Worm (Caenorhabditis elegans) whole organism, L1 larva: ENCODE measurements around the gene Y62F5A.10.

Experiments used
- C34B4.2 ChIP-seq: sonication (generic microtip); optimal IDR thresholded peaks from 2 replicates; lab custom pipeline; 2017; ENCODE audit warnings: mild to moderate bottlenecking, missing genetic modification characterization, missing compliant biosample characterization
- ama-1 ChIP-seq: fragments of 150-350 bp; optimal IDR thresholded peaks from 2 replicates; lab custom pipeline; 2014
- blmp-1 ChIP-seq: fragments of 150-350 bp; optimal IDR thresholded peaks from 2 replicates; lab custom pipeline; 2014; ENCODE audit warnings: missing biosample characterization, missing genetic modification characterization
- ceh-63 ChIP-seq: fragments of 200-800 bp; sonication (Bioruptor generic); optimal IDR thresholded peaks from 2 replicates; lab custom pipeline; 2018; ENCODE audit warnings: mild to moderate bottlenecking, missing genetic modification characterization, missing compliant biosample characterization
- ceh-88 ChIP-seq: fragments of 200-800 bp; sonication (Bioruptor generic); IDR thresholded peaks from 2 replicates; pipeline ENCODE4 v1.3.6; 2022; ENCODE audit warnings: missing genetic modification characterization, missing compliant biosample characterization
- ceh-90 ChIP-seq: sonication (generic microtip); optimal IDR thresholded peaks from 2 replicates; lab custom pipeline; 2016; ENCODE audit warnings: missing genetic modification characterization, missing compliant biosample characterization
- ces-1 ChIP-seq: fragments of 150-350 bp; optimal IDR thresholded peaks from 2 replicates; lab custom pipeline; 2014; ENCODE audit warnings: missing biosample characterization, missing genetic modification reagents, missing genetic modification characterization
- efl-1 ChIP-seq, 4 experiments: fragments of 150-350 bp; optimal IDR thresholded peaks in 3 of 4; peaks in 1 of 4; 1 replicate in 1 of 4; 2 replicates in 3 of 4; lab custom pipeline; 2014; ENCODE audit warnings: missing biosample characterization in 2 of 4, missing genetic modification characterization in 2 of 4, missing genetic modification reagents in 2 of 4
- egl-13 ChIP-seq: sonication (generic microtip); optimal IDR thresholded peaks from 2 replicates; lab custom pipeline; 2016; ENCODE audit warnings: missing genotype, missing genetic modification reagents, missing genetic modification characterization, missing compliant biosample characterization
- elt-2 ChIP-seq: sonication (generic microtip); optimal IDR thresholded peaks from 2 replicates; lab custom pipeline; 2016; ENCODE audit warnings: missing genetic modification characterization, mild to moderate bottlenecking, inconsistent platforms, missing compliant biosample characterization, missing genetic modification reagents
- elt-3 ChIP-seq, 6 experiments: fragments of 150-350 bp in 1 of 6; sonication (generic microtip); optimal IDR thresholded peaks; 2 replicates each; lab custom pipeline; 2017 to 2018; ENCODE audit warnings: missing biosample characterization in 6 of 6, missing genetic modification characterization in 6 of 6, inconsistent platforms in 1 of 6
- ets-5 ChIP-seq: fragments of 200-800 bp; sonication (Bioruptor generic); IDR thresholded peaks from 2 replicates; pipeline ENCODE4 v1.3.6; 2022; ENCODE audit warnings: missing genetic modification characterization, missing compliant biosample characterization
- fkh-10 ChIP-seq: sonication (generic microtip); optimal IDR thresholded peaks from 2 replicates; lab custom pipeline; 2017; ENCODE audit warnings: missing biosample characterization, missing genetic modification reagents, missing genetic modification characterization
- fkh-4 ChIP-seq: sonication (generic microtip); optimal IDR thresholded peaks from 2 replicates; lab custom pipeline; 2016; ENCODE audit warnings: missing compliant biosample characterization, missing genetic modification characterization, borderline replicate concordance
- fos-1 ChIP-seq: fragments of 150-350 bp; optimal IDR thresholded peaks from 2 replicates; lab custom pipeline; 2014; ENCODE audit warnings: missing biosample characterization, missing genetic modification characterization
- grh-1 ChIP-seq: fragments of 200-800 bp; sonication (Bioruptor generic); IDR thresholded peaks from 2 replicates; pipeline ENCODE4 v1.3.6; 2022; ENCODE audit warnings: missing genetic modification reagents, missing genetic modification characterization, missing compliant biosample characterization
- hpl-2 ChIP-seq: fragments of 150-350 bp; optimal IDR thresholded peaks from 2 replicates; lab custom pipeline; 2014; ENCODE audit warnings: missing biosample characterization, missing genetic modification reagents, missing genetic modification characterization
- irx-1 ChIP-seq: sonication (generic microtip); optimal IDR thresholded peaks from 2 replicates; lab custom pipeline; 2016; ENCODE audit warnings: missing genetic modification characterization, missing compliant biosample characterization
- jun-1 ChIP-seq: fragments of 150-350 bp; optimal IDR thresholded peaks from 2 replicates; lab custom pipeline; 2014; ENCODE audit warnings: missing biosample characterization, missing genetic modification reagents, missing genetic modification characterization
- lin-14 ChIP-seq: fragments of 200-800 bp; sonication (Bioruptor generic); optimal IDR thresholded peaks from 2 replicates; lab custom pipeline; 2018; ENCODE audit warnings: mild to moderate bottlenecking, missing genetic modification characterization, moderate library complexity, missing compliant biosample characterization
- lin-35 ChIP-seq, 2 experiments: fragments of 150-350 bp; optimal IDR thresholded peaks; 2 replicates each; lab custom pipeline; 2014; ENCODE audit warnings: missing biosample characterization in 2 of 2, missing genetic modification characterization in 2 of 2, missing genetic modification reagents in 2 of 2
- lsy-2 ChIP-seq, 2 experiments: fragments of 150-350 bp; optimal IDR thresholded peaks; 2 replicates each; lab custom pipeline; 2014; ENCODE audit warnings: missing biosample characterization in 2 of 2, missing genetic modification characterization in 2 of 2
- mab-9 ChIP-seq: fragments of 200-800 bp; sonication (Bioruptor generic); IDR thresholded peaks from 2 replicates; pipeline ENCODE4 v1.3.6; 2022; ENCODE audit warnings: missing genetic modification reagents, missing genetic modification characterization, missing compliant biosample characterization
- mdl-1 ChIP-seq, 2 experiments: fragments of 150-350 bp; optimal IDR thresholded peaks; 2 replicates each; lab custom pipeline; 2014 to 2017; ENCODE audit warnings: missing biosample characterization in 2 of 2, missing genetic modification characterization in 2 of 2, inconsistent platforms in 1 of 2
- mef-2 ChIP-seq: fragments of 150-350 bp; optimal IDR thresholded peaks from 2 replicates; lab custom pipeline; 2014; ENCODE audit warnings: missing biosample characterization, missing genetic modification characterization
- mep-1 ChIP-seq: fragments of 150-350 bp; optimal IDR thresholded peaks from 2 replicates; lab custom pipeline; 2014; ENCODE audit warnings: missing biosample characterization, missing genetic modification characterization
- nhr-11 ChIP-seq: fragments of 150-350 bp; optimal IDR thresholded peaks from 2 replicates; lab custom pipeline; 2014; ENCODE audit warnings: missing biosample characterization, missing genetic modification characterization
- nhr-20 ChIP-seq: sonication (generic microtip); optimal IDR thresholded peaks from 2 replicates; lab custom pipeline; 2016; ENCODE audit warnings: mild to moderate bottlenecking, missing genetic modification characterization, missing compliant biosample characterization
- nhr-47 ChIP-seq: sonication (generic microtip); optimal IDR thresholded peaks from 2 replicates; lab custom pipeline; 2016; ENCODE audit warnings: mild to moderate bottlenecking, missing genetic modification characterization, moderate library complexity, missing compliant biosample characterization
- nhr-77 ChIP-seq: fragments of 150-350 bp; optimal IDR thresholded peaks from 2 replicates; lab custom pipeline; 2014; ENCODE audit warnings: missing biosample characterization, missing genetic modification characterization
- nhr-84 ChIP-seq: sonication (generic microtip); optimal IDR thresholded peaks from 2 replicates; lab custom pipeline; 2017; ENCODE audit warnings: missing biosample characterization, missing genetic modification characterization
- nhr-85 ChIP-seq: sonication (generic microtip); peaks from one replicate; lab custom pipeline; 2016; ENCODE audit warnings: missing genetic modification characterization, inconsistent platforms, missing compliant biosample characterization
- nhr-90 ChIP-seq: sonication (generic microtip); optimal IDR thresholded peaks from 2 replicates; lab custom pipeline; 2016; ENCODE audit warnings: mild to moderate bottlenecking, missing genetic modification characterization, missing compliant biosample characterization; ENCODE audit not compliant: poor library complexity
- pag-3 ChIP-seq: sonication (generic microtip); optimal IDR thresholded peaks from 2 replicates; lab custom pipeline; 2017; ENCODE audit warnings: missing genetic modification characterization, mild to moderate bottlenecking, missing compliant biosample characterization, antibody characterized with exemption, borderline replicate concordance; ENCODE audit not compliant: insufficient read depth
- snu-23 ChIP-seq: sonication (generic microtip); optimal IDR thresholded peaks from 2 replicates; lab custom pipeline; 2016; ENCODE audit warnings: missing genetic modification characterization, missing compliant biosample characterization
- sup-37 ChIP-seq: fragments of 200-800 bp; sonication (Bioruptor generic); optimal IDR thresholded peaks from 2 replicates; lab custom pipeline; 2018; ENCODE audit warnings: mild to moderate bottlenecking, missing genetic modification characterization, missing compliant biosample characterization
- unc-30 ChIP-seq: sonication (generic microtip); optimal IDR thresholded peaks from 2 replicates; lab custom pipeline; 2017; ENCODE audit warnings: missing biosample characterization, missing genetic modification characterization
- unc-86 ChIP-seq: sonication (generic microtip); optimal IDR thresholded peaks from 2 replicates; lab custom pipeline; 2016; ENCODE audit warnings: missing genetic modification characterization, missing compliant biosample characterization
- xbp-1 ChIP-seq: sonication (generic microtip); optimal IDR thresholded peaks from 2 replicates; lab custom pipeline; 2016; ENCODE audit warnings: missing genetic modification characterization, missing compliant biosample characterization
- zip-4 ChIP-seq: fragments of 200-800 bp; sonication (Bioruptor generic); optimal IDR thresholded peaks from 2 replicates; lab custom pipeline; 2018; ENCODE audit warnings: mild to moderate bottlenecking, missing genetic modification characterization, moderate library complexity, missing compliant biosample characterization
- ztf-11 ChIP-seq, 2 experiments: sonication (generic microtip); optimal IDR thresholded peaks; 2 replicates each; lab custom pipeline; 2016 to 2017; ENCODE audit warnings: missing genetic modification characterization in 2 of 2, missing biosample characterization in 1 of 2, missing compliant biosample characterization in 1 of 2

Y62F5A.10 gene

DNA sequence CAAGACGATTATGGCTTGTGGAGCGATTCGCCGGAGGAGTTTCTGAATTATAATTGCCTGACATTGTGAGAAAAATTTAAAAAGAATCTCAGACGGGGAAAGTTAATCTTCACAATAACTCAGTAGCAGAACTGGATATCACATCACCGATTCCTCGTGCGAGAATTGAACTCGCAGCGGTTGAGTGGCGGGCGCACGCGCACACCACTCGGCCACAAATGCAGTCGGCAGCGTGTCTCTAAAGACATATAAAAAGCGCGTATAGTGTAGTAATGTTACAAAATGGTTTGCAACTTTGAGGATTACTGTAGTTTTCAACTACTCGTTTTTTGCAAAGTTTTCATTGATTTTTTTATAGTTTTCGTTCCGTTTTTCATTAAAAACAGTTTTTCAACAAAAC is 36.8 kb upstream of the Y62F5A.10 start (continued):
- TF ChIP-seq efl-1 (optimal IDR thresholded peaks at IDR 0.05; lab: Kevin White, UChicago) (peak; percentile 54 to 62), efl-1 (GFP tag; optimal IDR thresholded peaks at IDR 0.05 in 1 of 2; lab: Kevin White, UChicago) (peak; percentile 50 to 96), mep-1 (tag; lab: Kevin White, UChicago) (peak; percentile 85), pag-3 (tag; lab: Kevin White, UChicago) (no peak), ets-5 (GFP tag; lab: Robert Waterston, UW) (no peak), ceh-88 (GFP tag; lab: Robert Waterston, UW) (peak; percentile 60), nhr-90 (tag; lab: Kevin White, UChicago) (peak; percentile 74), jun-1 (tag; lab: Kevin White, UChicago) (peak; percentile 63), irx-1 (tag; lab: Kevin White, UChicago) (peak; percentile 1), ama-1 (no peak), lin-35 (GFP tag; optimal IDR thresholded peaks at IDR 0.05; lab: Kevin White, UChicago) (peak; percentile 69 to 84), mef-2 (tag; lab: Kevin White, UChicago) (no peak), nhr-77 (peak; percentile 41), xbp-1 (tag; lab: Kevin White, UChicago) (peak; percentile 53), nhr-84 (tag; lab: Kevin White, UChicago) (no peak), C34B4.2 (tag; lab: Kevin White, UChicago) (no peak), elt-2 (tag; lab: Kevin White, UChicago) (peak; percentile 50), nhr-85 (peak; percentile 79), nhr-47 (peak; percentile 78), lsy-2 (tag; optimal IDR thresholded peaks at IDR 0.05; lab: Kevin White, UChicago) (peak; percentile 72 to 91), fos-1 (tag; lab: Kevin White, UChicago) (peak; percentile 8), ceh-63 (GFP tag; lab: Kevin White, UChicago) (no peak), fkh-10 (peak; percentile 40), zip-4 (peak; percentile 15), unc-86 (peak; percentile 16), ceh-90 (tag; lab: Kevin White, UChicago) (no peak), nhr-11 (tag; lab: Kevin White, UChicago) (no peak)

DNA sequence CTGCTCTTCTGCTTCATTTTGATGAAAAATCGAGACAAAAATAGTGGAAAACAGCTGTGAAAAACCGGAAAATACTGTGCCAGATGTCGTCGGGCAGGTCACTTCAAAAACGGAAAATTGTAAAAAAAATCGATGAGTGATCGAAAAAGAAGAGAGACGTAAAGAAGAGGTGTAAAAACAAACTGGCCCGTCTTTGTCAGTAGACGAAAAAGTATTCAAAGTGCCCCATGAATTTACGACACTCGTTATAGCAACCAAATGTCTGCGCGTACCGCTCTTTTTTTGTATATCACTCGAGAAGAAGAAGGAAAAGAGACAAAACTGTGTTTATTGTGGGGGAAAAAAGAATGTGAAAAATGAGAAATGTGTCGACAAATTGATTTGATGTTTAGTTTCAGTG is 36.2 kb upstream of the Y62F5A.10 start, which contains the start of gene twk-5:
twk-5 (minus strand) TSS at position 101 of the 400 bp plus-strand sequence.
- TF ChIP-seq mab-9 (GFP tag; lab: Robert Waterston, UW) (no peak), hpl-2 (GFP tag; lab: Kevin White, UChicago) (no peak), snu-23 (peak; percentile 4), nhr-85 (peak; percentile 67), lsy-2 (tag; optimal IDR thresholded peaks at IDR 0.05; lab: Kevin White, UChicago) (peak in 1 of 2 experiments; percentile 7), lin-14 (GFP tag; lab: Kevin White, UChicago) (peak; percentile 17)
- TF ChIP-seq, all 84 proteins: peak for 4

DNA sequence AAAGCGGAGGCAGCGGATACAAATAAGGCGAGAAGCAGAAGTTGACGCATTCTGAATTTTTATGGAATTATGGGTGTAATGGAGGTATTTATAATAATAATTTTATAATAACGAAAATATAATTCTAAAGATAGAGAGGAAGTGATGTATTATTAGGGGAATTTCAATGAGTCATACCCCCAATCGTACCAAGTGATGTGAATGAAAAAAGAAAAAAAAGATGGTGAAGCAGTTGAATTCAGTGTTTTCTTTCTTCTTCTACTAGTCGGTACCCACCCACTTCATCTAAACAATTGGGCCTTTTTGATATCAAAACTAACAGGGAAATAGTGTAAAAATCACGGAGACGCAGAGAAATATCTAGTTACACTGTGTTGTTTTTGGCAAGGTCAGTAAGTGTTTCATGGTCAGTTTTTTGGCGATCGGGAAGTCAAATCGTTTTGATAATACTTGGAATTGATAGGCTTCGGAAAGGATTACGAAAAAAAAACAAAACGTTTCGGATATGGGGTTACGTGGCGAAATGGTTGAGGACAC is 34.6 kb upstream of the Y62F5A.10 start, which contains the start of gene ttr-18:
ttr-18 (minus strand) TSS at position 51 of the 537 bp plus-strand sequence.
- TF ChIP-seq snu-23 (peak; percentile 39), mep-1 (tag; lab: Kevin White, UChicago) (no peak), hpl-2 (GFP tag; lab: Kevin White, UChicago) (no peak), nhr-90 (tag; lab: Kevin White, UChicago) (peak; percentile 16), fkh-4 (tag; lab: Kevin White, UChicago) (no peak), nhr-85 (peak; percentile 77), blmp-1 (tag; lab: Kevin White, UChicago) (peak; percentile 9), elt-3 (tag; optimal IDR thresholded peaks at IDR 0.05; lab: Kevin White, UChicago) (peak in 1 of 6 experiments; percentile 40), lin-14 (GFP tag; lab: Kevin White, UChicago) (peak; percentile 58), nhr-20 (tag; lab: Kevin White, UChicago) (peak; percentile 28)

DNA sequence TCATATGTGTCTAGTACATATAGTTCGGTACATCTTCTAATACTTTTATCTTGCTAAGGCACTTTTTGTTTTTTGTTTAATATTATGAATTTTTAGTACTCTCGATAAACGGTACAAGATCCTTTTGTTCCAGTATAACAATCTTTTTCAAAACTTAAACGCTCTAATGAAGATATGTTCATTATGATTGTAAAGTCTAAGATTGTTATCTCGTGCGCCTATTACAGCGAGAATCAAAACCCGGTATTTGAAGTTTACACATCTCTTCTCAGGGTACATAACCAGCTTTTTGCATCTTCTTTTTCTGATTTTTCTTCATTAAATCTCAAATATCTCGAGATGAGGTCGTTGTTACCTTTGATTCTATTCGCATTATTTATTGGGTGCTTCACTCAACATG is 33.4 kb upstream of the Y62F5A.10 start, which contains the start of gene B0334.13:
B0334.13 (plus strand) TSS at position 301 of the 400 bp plus-strand sequence.
- TF ChIP-seq nhr-77, result no peak
- no peak for TF ChIP-seq nhr-90 (tag; lab: Kevin White, UChicago)
- no peak for TF ChIP-seq mdl-1 (tag; optimal IDR thresholded peaks at IDR 0.05; lab: Kevin White, UChicago)
- TF ChIP-seq mep-1 (tag; lab: Kevin White, UChicago), result no peak
- no peak for TF ChIP-seq unc-86
- no peak for TF ChIP-seq fkh-10
- TF ChIP-seq grh-1, result no peak
- no peak for TF ChIP-seq unc-30 (tag; lab: Kevin White, UChicago)
- TF ChIP-seq ztf-11 (tag; optimal IDR thresholded peaks at IDR 0.05; lab: Kevin White, UChicago), result no peak
- no peak for TF ChIP-seq sup-37 (GFP tag; lab: Kevin White, UChicago)
- TF ChIP-seq nhr-84 (tag; lab: Kevin White, UChicago), result no peak
- TF ChIP-seq mef-2 (tag; lab: Kevin White, UChicago), result no peak
- no peak for TF ChIP-seq efl-1 (optimal IDR thresholded peaks at IDR 0.05; lab: Kevin White, UChicago)
- TF ChIP-seq efl-1 (GFP tag; optimal IDR thresholded peaks at IDR 0.05 in 1 of 2; lab: Kevin White, UChicago), result no peak
- TF ChIP-seq fos-1 (tag; lab: Kevin White, UChicago), result no peak
- TF ChIP-seq nhr-47, result no peak
- no peak for TF ChIP-seq egl-13 (tag; lab: Kevin White, UChicago)
- no peak for TF ChIP-seq ces-1 (GFP tag; lab: Kevin White, UChicago)
